Worm (Caenorhabditis elegans) whole organism, early embryonic: ENCODE results near the gene fbxa-126.

ENCODE experiments used
- B0310.2 ChIP-seq: sonication (generic microtip); optimal IDR thresholded peaks from 2 replicates; lab custom pipeline; 2016; ENCODE audit warnings: mild to moderate bottlenecking, missing genetic modification characterization, missing compliant biosample characterization
- F13C5.2 ChIP-seq: sonication (generic microtip); optimal IDR thresholded peaks from 2 replicates; lab custom pipeline; 2017; ENCODE audit warnings: mild to moderate bottlenecking, missing genetic modification characterization, inconsistent platforms, missing compliant biosample characterization
- ama-1 ChIP-seq: fragments of 150-350 bp; optimal IDR thresholded peaks from 2 replicates; lab custom pipeline; 2014
- ceh-13 ChIP-seq: fragments of 200-800 bp; sonication (Bioruptor generic); optimal IDR thresholded peaks from 2 replicates; lab custom pipeline; 2018; ENCODE audit warnings: mild to moderate bottlenecking, missing genetic modification characterization, missing compliant biosample characterization
- ceh-36 ChIP-seq: sonication (generic microtip); optimal IDR thresholded peaks from 2 replicates; lab custom pipeline; 2016; ENCODE audit warnings: missing genetic modification characterization, inconsistent platforms, missing compliant biosample characterization
- ets-7 ChIP-seq: sonication (generic microtip); optimal IDR thresholded peaks from 2 replicates; lab custom pipeline; 2016; ENCODE audit warnings: missing genotype, missing genetic modification characterization, missing compliant biosample characterization
- flt-1 ChIP-seq: fragments of 200-800 bp; sonication (Bioruptor generic); IDR thresholded peaks from 2 replicates; pipeline ENCODE4 v1.3.6; 2022; ENCODE audit warnings: missing genetic modification characterization, missing compliant biosample characterization

- no peak for TF ChIP-seq B0310.2
- no peak for TF ChIP-seq ceh-36
- TF ChIP-seq ama-1 (lab: Kevin White, UChicago), result no peak
- TF ChIP-seq ceh-13 (GFP tag; lab: Kevin White, UChicago), result no peak
- no peak for TF ChIP-seq ets-7
- TF ChIP-seq F13C5.2 (tag; lab: Kevin White, UChicago), result no peak
- TF ChIP-seq flt-1 (GFP tag; lab: Robert Waterston, UW), result no peak
These were observed 49.0 kb downstream of the fbxa-126 start for ce11 chrIV:14272561-14272960.
